Fruit fly (Drosophila melanogaster) whole organism, embryonic: ENCODE measurements around the gene CG13314.

Source experiments
- Antp ChIP-seq: fragments of 200-800 bp; sonication (Bioruptor generic); optimal IDR thresholded peaks from 3 replicates; lab custom pipeline; 2016; ENCODE audit warnings: missing biosample characterization, missing genetic modification characterization
- Awh ChIP-seq: fragments of 200-800 bp; sonication (Bioruptor generic); IDR thresholded peaks from 2 replicates; pipeline ENCODE4, ENCODE4 v1.3.6; 2022; ENCODE audit warnings: missing biosample characterization, missing genetic modification characterization
- B-H2 ChIP-seq: fragments of 200-800 bp; sonication (Bioruptor generic); optimal IDR thresholded peaks from 2 replicates; lab custom pipeline; 2018; ENCODE audit warnings: missing biosample characterization, mild to moderate bottlenecking, missing genetic modification characterization
- CG10274 ChIP-seq: fragments of 200-800 bp; sonication (Bioruptor generic); optimal IDR thresholded peaks from 3 replicates; lab custom pipeline; 2017; ENCODE audit warnings: missing biosample characterization, mild to moderate bottlenecking, missing genetic modification characterization
- CG10431 ChIP-seq: fragments of 200-800 bp; sonication (Bioruptor generic); optimal IDR thresholded peaks from 3 replicates; lab custom pipeline; 2018; ENCODE audit warnings: missing biosample characterization, mild to moderate bottlenecking, missing genetic modification characterization
- CG10565 ChIP-seq: fragments of 200-800 bp; sonication (Bioruptor generic); optimal IDR thresholded peaks from 3 replicates; lab custom pipeline; 2016; ENCODE audit warnings: missing biosample characterization, mild to moderate bottlenecking, missing genetic modification characterization
- CG10654 ChIP-seq: fragments of 200-800 bp; sonication (Bioruptor generic); optimal IDR thresholded peaks from 2 replicates; lab custom pipeline; 2016; ENCODE audit warnings: missing biosample characterization, missing genetic modification characterization
- CG12104 ChIP-seq: fragments of 200-800 bp; sonication (Bioruptor generic); optimal IDR thresholded peaks from 3 replicates; lab custom pipeline; 2016; ENCODE audit warnings: missing biosample characterization, missing genetic modification characterization
- CG12236 ChIP-seq: fragments of 200-800 bp; sonication (Bioruptor generic); optimal IDR thresholded peaks from 2 replicates; lab custom pipeline; 2016; ENCODE audit warnings: missing biosample characterization, missing genetic modification characterization
- CG13424 ChIP-seq: fragments of 200-800 bp; sonication (Bioruptor generic); optimal IDR thresholded peaks from 2 replicates; lab custom pipeline; 2019; ENCODE audit warnings: missing biosample characterization, mild to moderate bottlenecking, missing genetic modification characterization, moderate library complexity
- CG17359 ChIP-seq: fragments of 200-800 bp; sonication (Bioruptor generic); optimal IDR thresholded peaks from 3 replicates; lab custom pipeline; 2018; ENCODE audit warnings: missing biosample characterization, mild to moderate bottlenecking, missing genetic modification characterization, moderate library complexity
- CG18262 ChIP-seq: fragments of 200-800 bp; optimal IDR thresholded peaks from 3 replicates; lab custom pipeline; 2019; ENCODE audit warnings: missing biosample characterization, mild to moderate bottlenecking, missing genetic modification characterization, moderate library complexity
- CG32767 ChIP-seq: fragments of 200-800 bp; sonication (Bioruptor generic); IDR thresholded peaks from 2 replicates; pipeline ENCODE4 v1.3.6; 2022; ENCODE audit warnings: missing biosample characterization, missing genetic modification characterization
- CG3726 ChIP-seq: fragments of 200-800 bp; sonication (Bioruptor generic); IDR thresholded peaks from 3 replicates; pipeline ENCODE4, ENCODE4 v1.3.6; 2022; ENCODE audit warnings: missing biosample characterization, missing genetic modification characterization
- CG42726 ChIP-seq: fragments of 200-800 bp; sonication (Bioruptor generic); IDR thresholded peaks from 2 replicates; pipeline ENCODE4 v1.3.6; 2022; ENCODE audit warnings: missing biosample characterization, missing genetic modification characterization; ENCODE audit not compliant: partially characterized antibody
- CG4820 ChIP-seq: fragments of 200-800 bp; sonication (Bioruptor generic); optimal IDR thresholded peaks from 3 replicates; lab custom pipeline; 2016; ENCODE audit warnings: missing biosample characterization, missing genetic modification characterization
- CG5953 ChIP-seq: fragments of 200-800 bp; sonication (Bioruptor generic); IDR thresholded peaks from 2 replicates; pipeline ENCODE4 v1.3.6; 2022; ENCODE audit warnings: missing biosample characterization, missing genetic modification characterization
- CG8478 ChIP-seq: fragments of >200 bp; optimal IDR thresholded peaks from 2 replicates; lab custom pipeline; 2018
- CG8944 ChIP-seq: fragments of 200-800 bp; sonication (Bioruptor generic); optimal IDR thresholded peaks from 3 replicates; lab custom pipeline; 2016; ENCODE audit warnings: missing biosample characterization, missing genetic modification characterization
- Dip2 ChIP-seq: fragments of 200-800 bp; sonication (Bioruptor generic); IDR thresholded peaks from 2 replicates; pipeline ENCODE4 v1.3.6; 2022; ENCODE audit warnings: missing biosample characterization, missing genetic modification characterization
- Dp ChIP-seq: fragments of 200-800 bp; sonication (Bioruptor generic); optimal IDR thresholded peaks from 2 replicates; lab custom pipeline; 2018; ENCODE audit warnings: missing biosample characterization, mild to moderate bottlenecking, missing genetic modification characterization, moderate library complexity
- Fer1 ChIP-seq: fragments of 200-800 bp; sonication (Bioruptor generic); optimal IDR thresholded peaks from 2 replicates; lab custom pipeline; 2017; ENCODE audit warnings: missing biosample characterization, mild to moderate bottlenecking, missing genetic modification characterization
- HLHmδ ChIP-seq: fragments of 200-800 bp; sonication (Bioruptor generic); optimal IDR thresholded peaks from 2 replicates; lab custom pipeline; 2018; ENCODE audit warnings: missing biosample characterization, mild to moderate bottlenecking, missing genetic modification characterization, moderate library complexity
- Meics ChIP-seq: fragments of 200-800 bp; sonication (Bioruptor generic); optimal IDR thresholded peaks from 2 replicates; lab custom pipeline; 2017; ENCODE audit warnings: missing biosample characterization, mild to moderate bottlenecking, missing genetic modification characterization
- Mes4 ChIP-seq: fragments of 200-800 bp; sonication (Bioruptor generic); optimal IDR thresholded peaks from 2 replicates; lab custom pipeline; 2016; ENCODE audit warnings: missing biosample characterization, missing genetic modification characterization
- Rfx ChIP-seq: fragments of 200-800 bp; sonication (Bioruptor generic); IDR thresholded peaks from 2 replicates; pipeline ENCODE4 v1.3.6; 2022; ENCODE audit warnings: missing biosample characterization, missing genetic modification characterization
- Spps ChIP-seq: fragments of 200-800 bp; sonication (Bioruptor generic); optimal IDR thresholded peaks from 2 replicates; lab custom pipeline; 2018; ENCODE audit warnings: missing biosample characterization, mild to moderate bottlenecking, missing genetic modification characterization
- Taf1 ChIP-seq: fragments of 200-800 bp; sonication (Bioruptor generic); IDR thresholded peaks from 2 replicates; pipeline ENCODE4 v1.3.6; 2022; ENCODE audit warnings: missing biosample characterization, missing genetic modification characterization
- cas ChIP-seq: fragments of 200-800 bp; sonication (Bioruptor generic); IDR thresholded peaks from 2 replicates; pipeline ENCODE4 v1.3.6; 2022; ENCODE audit warnings: missing biosample characterization, missing genetic modification characterization
- crol ChIP-seq: fragments of 200-800 bp; sonication (Bioruptor generic); IDR thresholded peaks from 2 replicates; pipeline ENCODE4 v1.3.6; 2022; ENCODE audit warnings: missing biosample characterization, missing genetic modification characterization
- dati ChIP-seq: fragments of 200-800 bp; sonication (Bioruptor generic); IDR thresholded peaks from 2 replicates; pipeline ENCODE4 v1.3.6; 2022; ENCODE audit warnings: missing biosample characterization, missing genetic modification characterization
- dimm ChIP-seq: fragments of 200-800 bp; sonication (Bioruptor generic); IDR thresholded peaks from 2 replicates; pipeline ENCODE4 v1.3.6; 2022; ENCODE audit warnings: missing biosample characterization, missing genetic modification characterization
- eyg ChIP-seq: fragments of 200-800 bp; sonication (Bioruptor generic); optimal IDR thresholded peaks from 3 replicates; lab custom pipeline; 2016; ENCODE audit warnings: missing biosample characterization, missing genetic modification characterization
- fd102C ChIP-seq: fragments of 200-800 bp; sonication (Bioruptor generic); optimal IDR thresholded peaks from 2 replicates; lab custom pipeline; 2018; ENCODE audit warnings: missing biosample characterization, mild to moderate bottlenecking, missing genetic modification characterization, moderate library complexity
- fd3F ChIP-seq: fragments of 200-800 bp; sonication (Bioruptor generic); optimal IDR thresholded peaks from 2 replicates; lab custom pipeline; 2018; ENCODE audit warnings: missing biosample characterization, mild to moderate bottlenecking, missing genetic modification characterization, moderate library complexity
- gce ChIP-seq: fragments of 200-800 bp; sonication (Bioruptor generic); IDR thresholded peaks from 3 replicates; pipeline ENCODE4 v1.3.6; 2022; ENCODE audit warnings: missing biosample characterization, missing genetic modification characterization
- gsb-n ChIP-seq: fragments of 200-800 bp; sonication (Bioruptor generic); optimal IDR thresholded peaks from 3 replicates; lab custom pipeline; 2018; ENCODE audit warnings: missing biosample characterization, mild to moderate bottlenecking, missing genetic modification characterization
- kni ChIP-seq: fragments of 200-800 bp; sonication (Bioruptor generic); optimal IDR thresholded peaks from 3 replicates; lab custom pipeline; 2017; ENCODE audit warnings: mild to moderate bottlenecking, missing biosample characterization, missing genetic modification reagents, missing genetic modification characterization
- mam ChIP-seq: fragments of 200-800 bp; sonication (Bioruptor generic); optimal IDR thresholded peaks from 3 replicates; lab custom pipeline; 2016; ENCODE audit warnings: missing biosample characterization, missing genetic modification characterization
- onecut ChIP-seq: fragments of 200-800 bp; sonication (Bioruptor generic); IDR thresholded peaks from 2 replicates; pipeline ENCODE4 v1.3.6; 2022; ENCODE audit warnings: missing biosample characterization, missing genetic modification characterization
- org-1 ChIP-seq: fragments of 200-800 bp; sonication (Bioruptor generic); optimal IDR thresholded peaks from 2 replicates; lab custom pipeline; 2017; ENCODE audit warnings: missing biosample characterization, missing genetic modification characterization
- pan ChIP-seq, 4 experiments: fragments of >200 bp in 3 of 4; fragments of 200-800 bp in 1 of 4; sonication (Bioruptor generic) in 1 of 4; optimal IDR thresholded peaks in 3 of 4; IDR thresholded peaks in 1 of 4; 2 replicates each; pipeline versions ENCODE4 v1.3.6 to Lab custom; 2017 to 2022; ENCODE audit warnings: missing biosample characterization in 2 of 4, missing genetic modification characterization in 2 of 4, mixed read lengths in 1 of 4
- pfk ChIP-seq: fragments of 200-800 bp; sonication (Bioruptor generic); optimal IDR thresholded peaks from 2 replicates; lab custom pipeline; 2018; ENCODE audit warnings: missing biosample characterization, mild to moderate bottlenecking, missing genetic modification characterization, moderate library complexity
- pho ChIP-seq: fragments of 200-800 bp; sonication (Bioruptor generic); optimal IDR thresholded peaks from 2 replicates; lab custom pipeline; 2016; ENCODE audit warnings: missing biosample characterization, missing genetic modification characterization
- pum ChIP-seq: fragments of 200-800 bp; sonication (Bioruptor generic); optimal IDR thresholded peaks from 2 replicates; lab custom pipeline; 2016; ENCODE audit warnings: missing biosample characterization, missing genetic modification characterization
- scrt ChIP-seq: fragments of 200-800 bp; sonication (Bioruptor generic); optimal IDR thresholded peaks from 2 replicates; lab custom pipeline; 2018; ENCODE audit warnings: missing biosample characterization, mild to moderate bottlenecking, missing genetic modification characterization, moderate library complexity
- sd ChIP-seq: fragments of 200-800 bp; sonication (Bioruptor generic); optimal IDR thresholded peaks from 3 replicates; lab custom pipeline; 2018; ENCODE audit warnings: missing biosample characterization, mild to moderate bottlenecking, missing genetic modification characterization, moderate library complexity
- seq ChIP-seq: fragments of 200-800 bp; sonication (Bioruptor generic); IDR thresholded peaks from 2 replicates; pipeline ENCODE4 v1.3.6; 2022; ENCODE audit warnings: missing biosample characterization, missing genetic modification characterization
- sr ChIP-seq: fragments of 200-800 bp; sonication (Bioruptor generic); IDR thresholded peaks from 3 replicates; pipeline ENCODE4 v1.3.6; 2022; ENCODE audit warnings: missing biosample characterization, missing genetic modification characterization
- stc ChIP-seq: fragments of 200-800 bp; sonication (Bioruptor generic); IDR thresholded peaks from 2 replicates; pipeline ENCODE4 v1.3.6; 2022; ENCODE audit warnings: missing biosample characterization, missing genetic modification characterization
- wek ChIP-seq: fragments of 200-800 bp; sonication (Bioruptor generic); optimal IDR thresholded peaks from 3 replicates; lab custom pipeline; 2018; ENCODE audit warnings: missing biosample characterization, mild to moderate bottlenecking, missing genetic modification characterization, moderate library complexity
- zf30C ChIP-seq: fragments of 200-800 bp; sonication (Bioruptor generic); optimal IDR thresholded peaks from 3 replicates; lab custom pipeline; 2018; ENCODE audit warnings: missing biosample characterization, mild to moderate bottlenecking, missing genetic modification characterization

Gene CG13314

DNA sequence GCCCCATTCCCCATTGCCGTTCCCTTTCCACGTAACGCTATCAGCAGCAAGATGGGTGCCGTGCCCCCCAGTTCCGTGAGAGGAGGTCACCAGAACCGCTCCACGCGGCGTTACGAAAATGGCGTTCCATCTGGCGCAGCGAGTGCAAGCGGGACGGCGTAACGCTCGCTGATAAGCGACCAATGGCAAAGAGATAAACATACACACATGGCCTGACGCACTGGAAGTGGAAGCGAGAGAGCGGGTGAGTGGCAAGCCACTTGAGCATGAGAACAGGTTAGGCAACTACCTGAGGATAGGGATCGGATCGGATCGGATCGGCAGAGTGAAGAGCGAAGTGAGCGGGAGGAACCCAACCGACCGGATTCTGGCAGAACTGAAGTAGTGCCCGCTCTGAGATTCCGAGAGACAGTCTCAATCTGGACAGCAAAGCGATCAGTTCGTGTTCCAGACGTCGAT, 23.2 kb downstream of the CG13314 start, which contains the start of gene Doc3 (continued):
- TF ChIP-seq onecut (GFP tag; lab: Robert Waterston, UW), result no peak
- no peak for TF ChIP-seq gce (GFP tag; lab: Robert Waterston, UW)
- TF ChIP-seq wek, result no peak
- no peak for TF ChIP-seq CG10274 (GFP tag; lab: Kevin White, UChicago)
- no peak for TF ChIP-seq fd3F
- TF ChIP-seq sd (tag; lab: Kevin White, UChicago), result peak; percentile 70
- TF ChIP-seq dati, result no peak
- no peak for TF ChIP-seq Mes4 (GFP tag; lab: Kevin White, UChicago)
- no peak for TF ChIP-seq pho (GFP tag; lab: Kevin White, UChicago)
- no peak for TF ChIP-seq CG12104 (GFP tag; lab: Kevin White, UChicago)
- TF ChIP-seq Awh, result no peak
- TF ChIP-seq CG12236 (GFP tag; lab: Kevin White, UChicago), result no peak
- no peak for TF ChIP-seq mam
- no peak for TF ChIP-seq org-1 (GFP tag; lab: Kevin White, UChicago)
- no peak for TF ChIP-seq B-H2 (GFP tag; lab: Kevin White, UChicago)
- peak; percentile 27 for TF ChIP-seq pfk (GFP tag; lab: Kevin White, UChicago)
- no peak for TF ChIP-seq Taf1 (GFP tag; lab: Robert Waterston, UW)
- TF ChIP-seq crol (GFP tag; lab: Robert Waterston, UW), result peak; percentile 90
- no peak for TF ChIP-seq Antp (GFP tag; lab: Kevin White, UChicago)
- no peak for TF ChIP-seq Meics (GFP tag; lab: Kevin White, UChicago)
- TF ChIP-seq cas (GFP tag; lab: Robert Waterston, UW), result no peak
- TF ChIP-seq CG5953 (GFP tag; lab: Robert Waterston, UW), result no peak
- TF ChIP-seq HLHmδ (GFP tag; lab: Kevin White, UChicago), result peak; percentile 38
- TF ChIP-seq dimm (GFP tag; lab: Robert Waterston, UW), result no peak
- TF ChIP-seq CG8478 (lab: Kevin White, UChicago), result peak; percentile 25
- TF ChIP-seq CG13424 (tag; lab: Kevin White, UChicago), result no peak
- TF ChIP-seq CG3726, result no peak
- no peak for TF ChIP-seq pum (GFP tag; lab: Kevin White, UChicago)
- TF ChIP-seq CG18262 (tag; lab: Kevin White, UChicago), result no peak
- TF ChIP-seq Spps, result no peak
- no peak for TF ChIP-seq eyg (GFP tag; lab: Kevin White, UChicago)
- TF ChIP-seq CG4820 (GFP tag; lab: Kevin White, UChicago), result no peak
- no peak for TF ChIP-seq CG8944 (GFP tag; lab: Kevin White, UChicago)
- no peak for TF ChIP-seq scrt
- no peak for TF ChIP-seq fd102C
- no peak for TF ChIP-seq stc (GFP tag; lab: Robert Waterston, UW)
- no peak for TF ChIP-seq zf30C (GFP tag; lab: Kevin White, UChicago)
- TF ChIP-seq Dp, result no peak
- no peak for TF ChIP-seq CG10654 (GFP tag; lab: Kevin White, UChicago)
- TF ChIP-seq pan (optimal IDR thresholded peaks at IDR 0.05; lab: Kevin White, UChicago), result no peak
- TF ChIP-seq pan (GFP tag; optimal IDR thresholded peaks at IDR 0.05 in 1 of 2, IDR thresholded peaks at IDR 0.05 in 1 of 2), result no peak
- TF ChIP-seq CG10431 (GFP tag; lab: Kevin White, UChicago), result no peak
- TF ChIP-seq Dip2 (GFP tag; lab: Robert Waterston, UW), result no peak
- TF ChIP-seq Rfx (GFP tag; lab: Robert Waterston, UW), result no peak
- no peak for TF ChIP-seq CG10565 (GFP tag; lab: Kevin White, UChicago)
- no peak for TF ChIP-seq seq
- TF ChIP-seq gsb-n, result no peak
- peak; percentile 38; the same call in 1 of the 2 replicates for TF ChIP-seq CG32767
- TF ChIP-seq CG42726 (GFP tag; lab: Robert Waterston, UW), result no peak
- TF ChIP-seq sr (GFP tag; lab: Robert Waterston, UW), result peak; percentile 65; the same call in 1 of the 3 replicates
- peak; percentile 83 for TF ChIP-seq kni (GFP tag; lab: Kevin White, UChicago)
- no peak for TF ChIP-seq CG17359
- TF ChIP-seq Fer1 (GFP tag; lab: Kevin White, UChicago), result no peak
